Worm (Caenorhabditis elegans) whole organism, L1 larva: ENCODE data around the gene T22D1.3.

ENCODE experiments used
- C16A3.4 ChIP-seq: fragments of 150-350 bp; optimal IDR thresholded peaks from 2 replicates; lab custom pipeline; 2014; ENCODE audit warnings: missing biosample characterization, missing genetic modification characterization
- C34B4.2 ChIP-seq: sonication (generic microtip); optimal IDR thresholded peaks from 2 replicates; lab custom pipeline; 2017; ENCODE audit warnings: mild to moderate bottlenecking, missing genetic modification characterization, missing compliant biosample characterization
- F16B12.6 ChIP-seq: fragments of 150-350 bp; optimal IDR thresholded peaks from 2 replicates; lab custom pipeline; 2014; ENCODE audit warnings: missing biosample characterization, missing genetic modification characterization
- Y116A8C.19 ChIP-seq: sonication (generic microtip); optimal IDR thresholded peaks from 2 replicates; lab custom pipeline; 2016; ENCODE audit warnings: missing compliant biosample characterization, missing genetic modification characterization, borderline replicate concordance
- blmp-1 ChIP-seq: fragments of 150-350 bp; optimal IDR thresholded peaks from 2 replicates; lab custom pipeline; 2014; ENCODE audit warnings: missing biosample characterization, missing genetic modification characterization
- ceh-63 ChIP-seq: fragments of 200-800 bp; sonication (Bioruptor generic); optimal IDR thresholded peaks from 2 replicates; lab custom pipeline; 2018; ENCODE audit warnings: mild to moderate bottlenecking, missing genetic modification characterization, missing compliant biosample characterization
- ceh-8 ChIP-seq: fragments of 200-800 bp; sonication (Bioruptor generic); optimal IDR thresholded peaks from 2 replicates; lab custom pipeline; 2018; ENCODE audit warnings: mild to moderate bottlenecking, missing genetic modification characterization, moderate library complexity, missing compliant biosample characterization
- ceh-82 ChIP-seq, 3 experiments: fragments of 150-350 bp in 1 of 3; sonication (generic microtip) in 2 of 3; optimal IDR thresholded peaks; 2 replicates each; lab custom pipeline; 2014 to 2017; ENCODE audit warnings: missing biosample characterization in 3 of 3, missing genetic modification characterization in 3 of 3
- ceh-88 ChIP-seq: fragments of 200-800 bp; sonication (Bioruptor generic); IDR thresholded peaks from 2 replicates; pipeline ENCODE4 v1.3.6; 2022; ENCODE audit warnings: missing genetic modification characterization, missing compliant biosample characterization
- ceh-90 ChIP-seq: sonication (generic microtip); optimal IDR thresholded peaks from 2 replicates; lab custom pipeline; 2016; ENCODE audit warnings: missing genetic modification characterization, missing compliant biosample characterization
- ces-1 ChIP-seq: fragments of 150-350 bp; optimal IDR thresholded peaks from 2 replicates; lab custom pipeline; 2014; ENCODE audit warnings: missing biosample characterization, missing genetic modification reagents, missing genetic modification characterization
- efl-1 ChIP-seq, 4 experiments: fragments of 150-350 bp; optimal IDR thresholded peaks in 3 of 4; peaks in 1 of 4; 1 replicate in 1 of 4; 2 replicates in 3 of 4; lab custom pipeline; 2014; ENCODE audit warnings: missing biosample characterization in 2 of 4, missing genetic modification characterization in 2 of 4, missing genetic modification reagents in 2 of 4
- egl-13 ChIP-seq: sonication (generic microtip); optimal IDR thresholded peaks from 2 replicates; lab custom pipeline; 2016; ENCODE audit warnings: missing genotype, missing genetic modification reagents, missing genetic modification characterization, missing compliant biosample characterization
- egl-27 ChIP-seq, 2 experiments: fragments of 150-350 bp in 1 of 2; sonication (generic microtip); optimal IDR thresholded peaks; 3 replicates each; lab custom pipeline; 2017 to 2018; ENCODE audit warnings: missing biosample characterization in 2 of 2, missing genetic modification characterization in 2 of 2, missing genetic modification reagents in 2 of 2
- elt-2 ChIP-seq: sonication (generic microtip); optimal IDR thresholded peaks from 2 replicates; lab custom pipeline; 2016; ENCODE audit warnings: missing genetic modification characterization, mild to moderate bottlenecking, inconsistent platforms, missing compliant biosample characterization, missing genetic modification reagents
- elt-3 ChIP-seq, 6 experiments: fragments of 150-350 bp in 1 of 6; sonication (generic microtip); optimal IDR thresholded peaks; 2 replicates each; lab custom pipeline; 2017 to 2018; ENCODE audit warnings: missing biosample characterization in 6 of 6, missing genetic modification characterization in 6 of 6, inconsistent platforms in 1 of 6
- ets-5 ChIP-seq: fragments of 200-800 bp; sonication (Bioruptor generic); IDR thresholded peaks from 2 replicates; pipeline ENCODE4 v1.3.6; 2022; ENCODE audit warnings: missing genetic modification characterization, missing compliant biosample characterization
- fkh-10 ChIP-seq: sonication (generic microtip); optimal IDR thresholded peaks from 2 replicates; lab custom pipeline; 2017; ENCODE audit warnings: missing biosample characterization, missing genetic modification reagents, missing genetic modification characterization
- fos-1 ChIP-seq: fragments of 150-350 bp; optimal IDR thresholded peaks from 2 replicates; lab custom pipeline; 2014; ENCODE audit warnings: missing biosample characterization, missing genetic modification characterization
- grh-1 ChIP-seq: fragments of 200-800 bp; sonication (Bioruptor generic); IDR thresholded peaks from 2 replicates; pipeline ENCODE4 v1.3.6; 2022; ENCODE audit warnings: missing genetic modification reagents, missing genetic modification characterization, missing compliant biosample characterization
- hlh-4 ChIP-seq: sonication (generic microtip); optimal IDR thresholded peaks from 2 replicates; lab custom pipeline; 2016; ENCODE audit warnings: mild to moderate bottlenecking, missing genetic modification characterization, missing compliant biosample characterization
- isw-1 ChIP-seq: fragments of 200-800 bp; sonication (Bioruptor generic); IDR thresholded peaks from 2 replicates; pipeline ENCODE4 v1.3.6; 2022; ENCODE audit warnings: missing genetic modification characterization, missing compliant biosample characterization
- lin-13 ChIP-seq: fragments of 150-350 bp; optimal IDR thresholded peaks from 2 replicates; lab custom pipeline; 2014; ENCODE audit warnings: missing biosample characterization, missing genetic modification reagents, missing genetic modification characterization
- lin-14 ChIP-seq: fragments of 200-800 bp; sonication (Bioruptor generic); optimal IDR thresholded peaks from 2 replicates; lab custom pipeline; 2018; ENCODE audit warnings: mild to moderate bottlenecking, missing genetic modification characterization, moderate library complexity, missing compliant biosample characterization
- lin-35 ChIP-seq, 2 experiments: fragments of 150-350 bp; optimal IDR thresholded peaks; 2 replicates each; lab custom pipeline; 2014; ENCODE audit warnings: missing biosample characterization in 2 of 2, missing genetic modification characterization in 2 of 2, missing genetic modification reagents in 2 of 2
- lir-3 ChIP-seq: sonication (generic microtip); optimal IDR thresholded peaks from 2 replicates; lab custom pipeline; 2016; ENCODE audit warnings: mild to moderate bottlenecking, missing genetic modification characterization, moderate library complexity, missing compliant biosample characterization; ENCODE audit not compliant: poor library complexity
- mab-9 ChIP-seq: fragments of 200-800 bp; sonication (Bioruptor generic); IDR thresholded peaks from 2 replicates; pipeline ENCODE4 v1.3.6; 2022; ENCODE audit warnings: missing genetic modification reagents, missing genetic modification characterization, missing compliant biosample characterization
- mdl-1 ChIP-seq, 2 experiments: fragments of 150-350 bp; optimal IDR thresholded peaks; 2 replicates each; lab custom pipeline; 2014 to 2017; ENCODE audit warnings: missing biosample characterization in 2 of 2, missing genetic modification characterization in 2 of 2, inconsistent platforms in 1 of 2
- mep-1 ChIP-seq: fragments of 150-350 bp; optimal IDR thresholded peaks from 2 replicates; lab custom pipeline; 2014; ENCODE audit warnings: missing biosample characterization, missing genetic modification characterization
- nhr-11 ChIP-seq: fragments of 150-350 bp; optimal IDR thresholded peaks from 2 replicates; lab custom pipeline; 2014; ENCODE audit warnings: missing biosample characterization, missing genetic modification characterization
- nhr-12 ChIP-seq: sonication (generic microtip); optimal IDR thresholded peaks from 2 replicates; lab custom pipeline; 2017; ENCODE audit warnings: missing biosample characterization, missing genetic modification characterization
- nhr-237 ChIP-seq: fragments of 150-350 bp; optimal IDR thresholded peaks from 2 replicates; lab custom pipeline; 2014; ENCODE audit warnings: missing biosample characterization, missing genetic modification characterization
- nhr-28 ChIP-seq: fragments of 150-350 bp; optimal IDR thresholded peaks from 2 replicates; lab custom pipeline; 2014; ENCODE audit warnings: missing biosample characterization, missing genetic modification characterization
- nhr-47 ChIP-seq: sonication (generic microtip); optimal IDR thresholded peaks from 2 replicates; lab custom pipeline; 2016; ENCODE audit warnings: mild to moderate bottlenecking, missing genetic modification characterization, moderate library complexity, missing compliant biosample characterization
- nhr-76 ChIP-seq: sonication (generic microtip); optimal IDR thresholded peaks from 2 replicates; lab custom pipeline; 2017; ENCODE audit warnings: missing biosample characterization, missing genetic modification characterization
- nhr-85 ChIP-seq: sonication (generic microtip); peaks from one replicate; lab custom pipeline; 2016; ENCODE audit warnings: missing genetic modification characterization, inconsistent platforms, missing compliant biosample characterization
- pax-3 ChIP-seq: fragments of 200-800 bp; sonication (Bioruptor generic); optimal IDR thresholded peaks from 2 replicates; lab custom pipeline; 2018; ENCODE audit warnings: mild to moderate bottlenecking, missing genetic modification characterization, moderate library complexity, missing compliant biosample characterization
- rnt-1 ChIP-seq: sonication (generic microtip); optimal IDR thresholded peaks from 2 replicates; lab custom pipeline; 2016; ENCODE audit warnings: mild to moderate bottlenecking, missing genetic modification characterization, moderate library complexity, missing compliant biosample characterization
- skn-1 ChIP-seq: fragments of 150-350 bp; optimal IDR thresholded peaks from 2 replicates; lab custom pipeline; 2014; ENCODE audit warnings: missing biosample characterization, missing genetic modification characterization
- snpc-4 ChIP-seq: fragments of 150-350 bp; optimal IDR thresholded peaks from 2 replicates; lab custom pipeline; 2014; ENCODE audit warnings: missing biosample characterization, missing genetic modification characterization
- swsn-7 ChIP-seq: sonication (generic microtip); optimal IDR thresholded peaks from 2 replicates; lab custom pipeline; 2016; ENCODE audit warnings: missing genetic modification characterization, missing compliant biosample characterization
- tbx-2 ChIP-seq: sonication (generic microtip); optimal IDR thresholded peaks from 2 replicates; lab custom pipeline; 2016; ENCODE audit warnings: missing genetic modification characterization, missing compliant biosample characterization
- tlp-1 ChIP-seq: fragments of 150-350 bp; optimal IDR thresholded peaks from 2 replicates; lab custom pipeline; 2014; ENCODE audit warnings: missing biosample characterization, missing genetic modification characterization
- unc-30 ChIP-seq: sonication (generic microtip); optimal IDR thresholded peaks from 2 replicates; lab custom pipeline; 2017; ENCODE audit warnings: missing biosample characterization, missing genetic modification characterization
- unc-62 ChIP-seq: fragments of 150-350 bp; optimal IDR thresholded peaks from 2 replicates; lab custom pipeline; 2014; ENCODE audit warnings: missing biosample characterization, missing genetic modification reagents, missing genetic modification characterization
- unc-98 ChIP-seq: fragments of 200-800 bp; sonication (Bioruptor generic); IDR thresholded peaks from 2 replicates; pipeline ENCODE4 v1.3.6; 2022; ENCODE audit warnings: missing genetic modification characterization, missing compliant biosample characterization
- xbp-1 ChIP-seq: sonication (generic microtip); optimal IDR thresholded peaks from 2 replicates; lab custom pipeline; 2016; ENCODE audit warnings: missing genetic modification characterization, missing compliant biosample characterization
- zip-4 ChIP-seq: fragments of 200-800 bp; sonication (Bioruptor generic); optimal IDR thresholded peaks from 2 replicates; lab custom pipeline; 2018; ENCODE audit warnings: mild to moderate bottlenecking, missing genetic modification characterization, moderate library complexity, missing compliant biosample characterization
- ztf-4 ChIP-seq: fragments of 150-350 bp; optimal IDR thresholded peaks from 2 replicates; lab custom pipeline; 2014; ENCODE audit warnings: missing biosample characterization, missing genetic modification characterization

Gene T22D1.3

DNA sequence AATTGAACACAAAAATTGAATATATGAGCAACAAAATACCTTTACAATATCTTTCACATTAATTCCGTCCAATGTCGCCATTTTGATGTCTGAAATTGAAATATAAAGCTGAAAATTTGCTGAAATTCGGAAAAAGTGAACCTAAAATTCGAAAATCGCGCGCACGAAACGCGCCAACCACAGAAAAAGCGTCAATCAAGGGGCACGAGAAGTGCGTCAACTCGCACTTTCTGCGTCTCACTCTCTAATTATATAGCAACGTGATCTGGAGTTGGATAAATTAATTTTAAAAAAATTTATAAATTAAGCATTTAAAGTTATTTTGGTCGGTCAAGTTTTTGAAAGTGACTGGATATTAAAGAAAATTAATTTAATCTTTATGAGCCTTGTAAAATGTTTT, 6.0 kb downstream of the T22D1.3 start, which contains the start of gene ruvb-2 (continued):
- peak; percentile 81 for TF ChIP-seq ceh-8 (GFP tag; lab: Kevin White, UChicago)
- no peak for TF ChIP-seq unc-98 (GFP tag; lab: Robert Waterston, UW)
- TF ChIP-seq ztf-4: peak; percentile 71
- TF ChIP-seq mep-1 (tag; lab: Kevin White, UChicago): peak; percentile 98
- peak; percentile 89 for TF ChIP-seq xbp-1
- peak; percentile 85 for TF ChIP-seq isw-1 (GFP tag; lab: Robert Waterston, UW)
- peak; percentile 44 for TF ChIP-seq elt-2 (tag; lab: Kevin White, UChicago)
- peak; percentile 65 for TF ChIP-seq pax-3 (tag; lab: Kevin White, UChicago)
- TF ChIP-seq blmp-1 (tag; lab: Kevin White, UChicago): peak; percentile 90
- no peak for TF ChIP-seq ets-5 (GFP tag; lab: Robert Waterston, UW)
- peak; percentile 64 for TF ChIP-seq zip-4 (GFP tag; lab: Kevin White, UChicago)
- peak; percentile 93 for TF ChIP-seq lin-14 (GFP tag; lab: Kevin White, UChicago)
- TF ChIP-seq lin-35 (GFP tag; optimal IDR thresholded peaks at IDR 0.05; lab: Kevin White, UChicago): peak; percentile 91 to 95
- TF ChIP-seq ces-1: no peak
- no peak for TF ChIP-seq unc-30 (tag; lab: Kevin White, UChicago)
- peak; percentile 65; the same call in 1 of the 2 replicates for TF ChIP-seq mab-9
- peak; percentile 93 for TF ChIP-seq nhr-47 (tag; lab: Kevin White, UChicago)
- TF ChIP-seq C16A3.4 (tag; lab: Kevin White, UChicago): peak; percentile 92
- peak; percentile 92 for TF ChIP-seq rnt-1
- no peak for TF ChIP-seq tlp-1
- peak; percentile 92 for TF ChIP-seq nhr-85
- TF ChIP-seq mdl-1 (tag; optimal IDR thresholded peaks at IDR 0.05; lab: Kevin White, UChicago): peak in 1 of 2 experiments; percentile 90
- peak in 1 of 6 experiments; percentile 85 for TF ChIP-seq elt-3 (tag; optimal IDR thresholded peaks at IDR 0.05; lab: Kevin White, UChicago)
- TF ChIP-seq nhr-12 (tag; lab: Kevin White, UChicago): no peak
- peak; percentile 92 for TF ChIP-seq snpc-4 (tag; lab: Kevin White, UChicago)
- TF ChIP-seq C34B4.2 (tag; lab: Kevin White, UChicago): no peak
- no peak for TF ChIP-seq nhr-76
- peak; percentile 61 for TF ChIP-seq lir-3 (tag; lab: Kevin White, UChicago)
- TF ChIP-seq nhr-28: no peak
- peak; percentile 88 for TF ChIP-seq tbx-2
- TF ChIP-seq unc-62 (GFP tag; lab: Kevin White, UChicago): no peak
- peak; percentile 82 for TF ChIP-seq grh-1
- TF ChIP-seq hlh-4 (tag; lab: Kevin White, UChicago): no peak
- peak; percentile 37 for TF ChIP-seq fkh-10 (GFP tag; lab: Kevin White, UChicago)
- peak; percentile 48 for TF ChIP-seq nhr-237
- TF ChIP-seq egl-13 (tag; lab: Kevin White, UChicago): peak; percentile 80
- TF ChIP-seq ceh-82 (tag; optimal IDR thresholded peaks at IDR 0.05; lab: Kevin White, UChicago): peak; percentile 77 to 92 (median 77)
- TF ChIP-seq ceh-88 (GFP tag; lab: Robert Waterston, UW): peak; percentile 54
- peak; percentile 87 for TF ChIP-seq lin-13 (GFP tag; lab: Kevin White, UChicago)
- peak; percentile 88 to 91 for TF ChIP-seq efl-1 (optimal IDR thresholded peaks at IDR 0.05; lab: Kevin White, UChicago)
- peak; percentile 92 to 99 for TF ChIP-seq efl-1 (GFP tag; optimal IDR thresholded peaks at IDR 0.05 in 1 of 2; lab: Kevin White, UChicago)
- TF ChIP-seq egl-27 (tag; optimal IDR thresholded peaks at IDR 0.05; lab: Kevin White, UChicago): no peak
- peak; percentile 69 for TF ChIP-seq F16B12.6
- peak; percentile 93 for TF ChIP-seq skn-1 (tag; lab: Kevin White, UChicago)
- peak; percentile 68 for TF ChIP-seq nhr-11 (tag; lab: Kevin White, UChicago)
- no peak for TF ChIP-seq Y116A8C.19 (tag; lab: Kevin White, UChicago)
- no peak for TF ChIP-seq ceh-63
- TF ChIP-seq ceh-90: peak; percentile 8
- peak; percentile 90 for TF ChIP-seq swsn-7 (tag; lab: Kevin White, UChicago)
- peak; percentile 69 for TF ChIP-seq fos-1
